Worm (Caenorhabditis elegans) whole organism, L2 larva: Measurements from ENCODE around the gene C23H3.5.

Source experiments
- F13H6.1 ChIP-seq: sonication (generic microtip); optimal IDR thresholded peaks from 2 replicates; lab custom pipeline; 2016; ENCODE audit warnings: missing genetic modification characterization, missing compliant biosample characterization
- mdl-1 ChIP-seq, 2 experiments: fragments of 150-350 bp in 1 of 2; sonication (generic microtip) in 1 of 2; optimal IDR thresholded peaks; 2 replicates each; lab custom pipeline; 2017; ENCODE audit warnings: missing biosample characterization in 2 of 2, missing genetic modification characterization in 2 of 2
- nhr-237 ChIP-seq: fragments of 150-350 bp; optimal IDR thresholded peaks from 2 replicates; lab custom pipeline; 2014; ENCODE audit warnings: missing biosample characterization, missing genetic modification characterization
- nhr-77 ChIP-seq: fragments of 150-350 bp; optimal IDR thresholded peaks from 2 replicates; lab custom pipeline; 2014; ENCODE audit warnings: missing biosample characterization, missing genetic modification characterization

ce11 chrII:23025-23424, 24.4 kb upstream of the C23H3.5 start, which contains the start of gene sqt-2:
- no peak for TF ChIP-seq nhr-77 (tag; lab: Kevin White, UChicago)
- TF ChIP-seq nhr-237, result no peak
- TF ChIP-seq F13H6.1 (tag; lab: Kevin White, UChicago), result no peak
- TF ChIP-seq mdl-1 (tag; optimal IDR thresholded peaks at IDR 0.05; lab: Kevin White, UChicago), result no peak
